Worm (Caenorhabditis elegans) whole organism, L4/young adult: ENCODE results near the gene W03F9.9.

ENCODE experiments used
- W03F9.2 ChIP-seq: fragments of 150-350 bp; optimal IDR thresholded peaks from 2 replicates; lab custom pipeline; 2014; ENCODE audit warnings: missing biosample characterization, missing genetic modification characterization
- him-1 ChIP-seq: sonication (generic microtip); optimal IDR thresholded peaks from 2 replicates; lab custom pipeline; 2016; ENCODE audit warnings: missing genotype, missing genetic modification reagents, missing genetic modification characterization, missing compliant biosample characterization

DNA sequence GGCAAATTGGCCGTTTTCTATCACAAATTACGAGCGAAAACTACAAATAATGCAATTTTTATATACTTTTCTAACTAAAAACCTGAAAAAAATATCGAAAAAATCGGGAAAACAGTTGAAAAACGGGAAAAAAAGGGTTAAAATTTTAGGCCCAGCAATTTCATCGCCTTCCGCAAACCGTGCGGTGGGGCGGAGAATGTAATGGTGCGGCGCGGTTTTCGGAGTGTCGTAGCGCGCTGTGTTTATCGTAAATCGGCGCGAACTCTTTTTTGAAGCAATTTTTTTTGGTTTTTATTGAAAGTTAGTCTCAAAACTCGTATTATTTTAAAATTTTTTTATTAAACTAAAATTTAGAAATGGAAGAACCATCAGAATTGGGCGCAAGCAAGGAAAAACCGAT, 34.2 kb upstream of the W03F9.9 start, which contains the start of gene picd-1:
- no peak for TF ChIP-seq him-1
- TF ChIP-seq W03F9.2 = peak; percentile 96
